Worm (Caenorhabditis elegans): ENCODE measurements around the gene abt-4.

abt-4 gene

DNA sequence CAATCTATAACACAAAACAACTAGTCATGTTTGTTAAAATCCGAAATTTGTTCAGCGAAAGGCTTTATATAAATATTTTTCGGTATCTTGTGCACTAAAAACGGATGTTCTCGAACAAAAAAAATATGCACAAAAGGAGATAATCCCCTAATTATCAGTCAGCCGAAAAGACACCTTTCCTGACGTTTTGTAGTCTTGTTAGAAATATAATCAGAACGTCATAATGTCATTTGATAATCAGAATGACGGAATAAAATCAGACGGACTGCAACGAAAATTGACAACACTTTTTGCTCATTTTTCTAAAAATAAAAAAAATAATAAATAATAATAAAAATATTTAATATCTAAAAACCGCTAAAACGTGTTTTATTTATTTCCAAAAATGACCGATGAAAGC lies 46.6 kb downstream of the abt-4 start:
- no peak for TF ChIP-seq unc-62 (GFP tag; optimal IDR thresholded peaks at IDR 0.05)

DNA sequence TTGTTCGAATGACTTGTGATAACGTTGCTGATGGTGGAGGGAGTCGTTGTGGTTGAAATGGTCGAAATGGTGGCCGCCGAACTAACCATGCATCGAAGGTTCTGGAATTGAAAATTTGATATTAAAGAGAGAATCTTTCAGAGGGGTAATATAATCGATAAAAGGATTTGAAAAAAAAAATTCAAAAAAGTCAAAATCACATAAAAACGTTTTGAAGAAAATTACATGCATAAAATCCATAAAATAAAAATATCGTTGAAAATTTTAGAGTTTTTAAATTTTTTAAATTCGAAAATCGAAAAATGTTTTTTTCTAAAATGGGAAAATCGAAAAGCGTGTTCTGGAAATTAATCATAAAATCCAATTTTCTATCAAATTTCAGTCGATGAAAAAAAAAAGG lies 48.9 kb downstream of the abt-4 start, which contains the start of gene npr-5:
npr-5 (minus strand) TSS at position 101 of the 400 bp plus-strand sequence.
- TF ChIP-seq unc-62 (GFP tag; optimal IDR thresholded peaks at IDR 0.05) = no peak

DNA sequence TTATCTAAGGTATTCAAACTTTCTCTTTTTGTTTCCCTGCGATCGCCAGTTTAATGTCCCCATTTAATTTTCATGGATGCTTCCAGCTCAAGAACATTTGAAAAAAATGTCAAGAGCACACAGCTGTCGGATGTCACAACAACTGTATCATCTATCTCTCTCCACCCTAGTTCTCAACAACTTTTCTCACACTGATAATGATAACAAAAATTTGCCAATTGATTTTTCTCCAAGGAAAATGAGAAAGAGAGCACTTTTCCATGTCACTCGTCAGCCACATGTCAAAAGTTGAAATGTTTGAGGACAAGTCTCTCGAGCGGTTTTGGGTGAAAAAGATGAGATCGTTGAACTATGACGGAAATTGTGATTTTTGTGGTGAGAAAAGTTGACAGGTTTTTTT lies 49.4 kb downstream of the abt-4 start:
- no peak for TF ChIP-seq unc-62 (GFP tag; optimal IDR thresholded peaks at IDR 0.05)

Data from whole organism, dauer.